Worm (Caenorhabditis elegans): ENCODE results near the gene C16C8.8.
A peak's percentile ranks its signal among the peaks of the same experiment; 100 is the strongest.

DNA sequence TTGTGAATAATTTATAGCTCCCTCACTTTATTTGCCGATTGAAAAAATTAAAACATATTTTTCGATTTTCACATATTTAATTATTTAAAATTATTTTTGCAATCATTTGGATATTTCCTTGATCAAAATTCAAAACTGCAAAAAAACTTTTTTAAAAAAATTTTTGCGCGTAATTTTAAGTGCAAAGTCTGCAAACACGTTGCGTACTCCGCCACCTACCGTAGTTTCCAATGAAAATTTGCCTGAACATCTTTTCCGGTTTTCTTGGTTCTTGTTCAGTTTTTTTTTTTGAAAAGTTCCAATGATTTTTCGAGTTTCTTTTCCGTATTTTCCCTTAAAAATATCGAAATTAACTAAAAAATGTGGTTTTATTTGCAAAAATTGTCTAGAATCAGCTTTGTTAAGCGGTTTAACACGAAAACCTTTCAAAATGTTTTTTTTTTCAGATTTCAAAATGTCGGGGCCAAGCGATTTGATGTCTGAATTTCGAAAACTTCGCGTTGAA, 12.7 kb downstream of the C16C8.8 start, which contains the start of gene C16C8.25:
- no peak for TF ChIP-seq let-607 (tag; optimal IDR thresholded peaks at IDR 0.05)
- no peak for TF ChIP-seq lir-1 (GFP tag; conservative IDR thresholded peaks at IDR 0.05)
- TF ChIP-seq snpc-1.3 (tag; optimal IDR thresholded peaks at IDR 0.05; ENCODE audit: insufficient read depth): no peak
- TF ChIP-seq unc-62 (GFP tag; optimal IDR thresholded peaks at IDR 0.05): no peak
- TF ChIP-seq D2030.7 (GFP tag; IDR thresholded peaks at IDR 0.05): 0 out of 2 replicates have a peak, but pooled peaks have one; percentile 33
- no peak for TF ChIP-seq F39B2.1 (GFP tag; IDR thresholded peaks at IDR 0.05)
- no peak for TF ChIP-seq snpc-4 (GFP tag; optimal IDR thresholded peaks at IDR 0.05)
- no peak for TF ChIP-seq snpc-4 (tag; optimal IDR thresholded peaks at IDR 0.05)
- TF ChIP-seq efl-1 (GFP tag; optimal IDR thresholded peaks at IDR 0.05): no peak
- no peak for TF ChIP-seq T07F8.4 (tag; optimal IDR thresholded peaks at IDR 0.05)
- TF ChIP-seq egrh-3 (GFP tag; IDR thresholded peaks at IDR 0.05): no peak
- TF ChIP-seq ama-1 (optimal IDR thresholded peaks at IDR 0.05): no peak
- no peak for TF ChIP-seq ama-1 (GFP tag; optimal IDR thresholded peaks at IDR 0.05)
